Fruit fly (Drosophila melanogaster): ENCODE results near the gene CG13033.

Gene CG13033

dm6 chr3L:16587994-16588622 lies 42.7 kb upstream of the CG13033 start (continued):
- TF ChIP-seq Ets96B (tag; optimal IDR thresholded peaks at IDR 0.05): peak; percentile 50
- TF ChIP-seq dsx (GFP tag; optimal IDR thresholded peaks at IDR 0.05; ENCODE audit: poor library complexity, severe bottlenecking): peak; percentile 7
- peak; percentile 61 for TF ChIP-seq CG31627 (GFP tag; optimal IDR thresholded peaks at IDR 0.05)
- TF ChIP-seq Gug (GFP tag; IDR thresholded peaks at IDR 0.05): no peak
- peak; percentile 73 for TF ChIP-seq eg (GFP tag; IDR thresholded peaks at IDR 0.05)
- TF ChIP-seq acj6 (GFP tag; optimal IDR thresholded peaks at IDR 0.05): peak; percentile 30
- no peak for TF ChIP-seq Blimp-1 (GFP tag; optimal IDR thresholded peaks at IDR 0.05)
- TF ChIP-seq CG8632 (GFP tag; optimal IDR thresholded peaks at IDR 0.05): peak; percentile 20
- peak; percentile 55 for TF ChIP-seq Eip78C (GFP tag)
- no peak for TF ChIP-seq fd85E (GFP tag; optimal IDR thresholded peaks at IDR 0.05)
- peak; percentile 53 for TF ChIP-seq fkh (GFP tag; optimal IDR thresholded peaks at IDR 0.05)
- peak; percentile 52 for TF ChIP-seq lz (GFP tag; optimal IDR thresholded peaks at IDR 0.05)
- peak; percentile 37 for TF ChIP-seq CG1621 (tag; optimal IDR thresholded peaks at IDR 0.05)
- no peak for TF ChIP-seq CG6276 (GFP tag; optimal IDR thresholded peaks at IDR 0.05)
- peak; percentile 66 for TF ChIP-seq esn (GFP tag; optimal IDR thresholded peaks at IDR 0.05)

dm6 chr3L:16586989-16587388 lies 41.6 kb upstream of the CG13033 start, which contains the start of the genes Syx8 and CG32163:
TSS of gene Syx8 (minus strand) at chr3L:16587057.
TSS of gene CG32163 (plus strand) at chr3L:16587157.
- TF ChIP-seq vri (GFP tag; optimal IDR thresholded peaks at IDR 0.05) (no peak), Sox14 (GFP tag; optimal IDR thresholded peaks at IDR 0.05) (peak; percentile 32)

- TF ChIP-seq salr (GFP tag; optimal IDR thresholded peaks at IDR 0.05): no peak
- no peak for TF ChIP-seq Hr38 (GFP tag; optimal IDR thresholded peaks at IDR 0.05)
- peak; percentile 18 for TF ChIP-seq esn (GFP tag; optimal IDR thresholded peaks at IDR 0.05)
- TF ChIP-seq Ets96B (tag; optimal IDR thresholded peaks at IDR 0.05): no peak
- peak; percentile 16 for TF ChIP-seq topi (GFP tag; optimal IDR thresholded peaks at IDR 0.05)
- TF ChIP-seq CG1621 (tag; optimal IDR thresholded peaks at IDR 0.05): peak; percentile 78
- peak; percentile 31 for TF ChIP-seq lz (GFP tag; optimal IDR thresholded peaks at IDR 0.05)
- peak; percentile 34 for TF ChIP-seq Sox14 (GFP tag; optimal IDR thresholded peaks at IDR 0.05)
- TF ChIP-seq Lpt (GFP tag; optimal IDR thresholded peaks at IDR 0.05): no peak
- no peak for TF ChIP-seq Hr4 (GFP tag; optimal IDR thresholded peaks at IDR 0.05)
- TF ChIP-seq CG16779 (tag; optimal IDR thresholded peaks at IDR 0.05): no peak
- no peak for TF ChIP-seq fkh (GFP tag; optimal IDR thresholded peaks at IDR 0.05)
- TF ChIP-seq pdm3 (GFP tag; optimal IDR thresholded peaks at IDR 0.05): no peak
- peak; percentile 17 for TF ChIP-seq CG3032 (tag; optimal IDR thresholded peaks at IDR 0.05)
- no peak for TF ChIP-seq Ets21C (GFP tag; optimal IDR thresholded peaks at IDR 0.05)
- TF ChIP-seq CG10631 (GFP tag; optimal IDR thresholded peaks at IDR 0.05): no peak
- TF ChIP-seq achi (GFP tag; optimal IDR thresholded peaks at IDR 0.05): no peak
- no peak for TF ChIP-seq net (GFP tag; optimal IDR thresholded peaks at IDR 0.05)
- no peak for TF ChIP-seq CG6276 (GFP tag; optimal IDR thresholded peaks at IDR 0.05)
- peak; percentile 42 for TF ChIP-seq Eip78C (GFP tag)
- TF ChIP-seq ss (GFP tag; optimal IDR thresholded peaks at IDR 0.05): no peak
- TF ChIP-seq spab (GFP tag; optimal IDR thresholded peaks at IDR 0.05): no peak
- no peak for TF ChIP-seq vri (GFP tag; optimal IDR thresholded peaks at IDR 0.05)
- no peak for TF ChIP-seq Sox102F (GFP tag; optimal IDR thresholded peaks at IDR 0.05)
- TF ChIP-seq CG3919 (GFP tag; optimal IDR thresholded peaks at IDR 0.05): no peak
- no peak for TF ChIP-seq CG31627 (GFP tag; optimal IDR thresholded peaks at IDR 0.05)
- no peak for TF ChIP-seq Blimp-1 (GFP tag; optimal IDR thresholded peaks at IDR 0.05)
- TF ChIP-seq CG8632 (GFP tag; optimal IDR thresholded peaks at IDR 0.05): no peak
- TF ChIP-seq Hr39 (GFP tag; optimal IDR thresholded peaks at IDR 0.05): no peak
- no peak for TF ChIP-seq CG7368 (GFP tag; optimal IDR thresholded peaks at IDR 0.05)
- no peak for TF ChIP-seq fd59A (GFP tag; optimal IDR thresholded peaks at IDR 0.05)
These were observed 38.7 kb upstream of the CG13033 start, which contains the start of gene UQCR-C2 for dm6 chr3L:16584074-16584578. TSS of gene UQCR-C2 (plus strand) at chr3L:16584124.

All from whole organism, prepupa.